Fruit fly (Drosophila melanogaster) whole organism, embryonic: ENCODE data around the gene CG34276.
"Not testable (repeated sequence)": the region's sequence is repeated elsewhere in the genome, so short reads cannot be mapped to it uniquely, and the experiment has no call there.

Experiments used
- CG11398 ChIP-seq: fragments of 200-800 bp; sonication (Bioruptor generic); optimal IDR thresholded peaks from 2 replicates; lab custom pipeline; 2016; ENCODE audit warnings: missing biosample characterization, missing genetic modification characterization
- CG17186 ChIP-seq: fragments of 200-800 bp; sonication (Bioruptor generic); optimal IDR thresholded peaks from 3 replicates; lab custom pipeline; 2017; ENCODE audit warnings: missing biosample characterization, missing genetic modification reagents, missing genetic modification characterization
- Nf-YA ChIP-seq: fragments of 200-800 bp; sonication (Bioruptor generic); IDR thresholded peaks from 2 replicates; pipeline ENCODE4 v1.3.6; 2022; ENCODE audit warnings: missing biosample characterization, missing genetic modification characterization
- fd64A ChIP-seq: fragments of 200-800 bp; sonication (Bioruptor generic); optimal IDR thresholded peaks from 3 replicates; lab custom pipeline; 2018; ENCODE audit warnings: missing biosample characterization, mild to moderate bottlenecking, missing genetic modification characterization

DNA sequence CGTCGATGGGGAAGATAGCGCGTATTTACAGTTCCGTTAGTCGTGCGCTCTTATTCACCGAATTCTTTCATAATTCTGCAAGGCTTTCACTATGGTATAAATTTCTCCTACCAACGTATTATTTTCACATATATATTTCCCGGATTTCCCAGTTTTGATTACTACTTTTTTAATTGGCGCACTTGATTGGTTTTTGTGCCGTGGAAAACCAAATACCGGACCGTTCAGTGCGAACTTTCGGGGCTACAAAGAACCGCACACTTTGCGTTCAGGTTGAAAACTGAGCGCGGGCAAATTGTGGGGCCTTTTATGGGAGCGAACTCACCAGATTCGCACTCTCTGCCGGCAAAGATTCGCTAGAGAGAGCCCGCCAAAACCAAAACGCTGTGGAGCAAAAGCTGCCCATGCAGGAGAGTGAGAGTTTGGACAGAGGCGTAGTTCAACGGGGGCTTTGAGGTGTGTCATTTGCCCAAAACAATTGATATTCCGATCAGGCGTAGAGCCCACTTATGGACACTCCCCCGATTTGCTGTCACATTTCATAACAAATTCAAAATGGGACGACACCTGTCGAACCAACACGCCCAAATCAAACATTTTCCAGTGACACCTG lies 24.2 kb upstream of the CG34276 start:
- TF ChIP-seq CG11398 (GFP tag; lab: Kevin White, UChicago); Nf-YA; CG17186 (GFP tag; lab: Kevin White, UChicago); fd64A (GFP tag; lab: Kevin White, UChicago): not testable (repeated sequence)
